Worm (Caenorhabditis elegans): ENCODE measurements around the gene pdha-1.
A peak's percentile ranks its signal among the peaks of the same experiment; 100 is the strongest.

pdha-1 gene

ce11 chrII:8091528-8091927 lies 25.4 kb downstream of the pdha-1 start (continued):
- TF ChIP-seq fos-1 (tag; optimal IDR thresholded peaks at IDR 0.05) (peak; percentile 41), hpl-2 (GFP tag; optimal IDR thresholded peaks at IDR 0.05) (peak; percentile 62), isw-1 (GFP tag; IDR thresholded peaks at IDR 0.05) (peak; percentile 11; the same call in 1 of the 2 replicates), elt-2 (tag; optimal IDR thresholded peaks at IDR 0.05) (peak; percentile 78), jun-1 (tag; optimal IDR thresholded peaks at IDR 0.05) (no peak), nhr-47 (tag; optimal IDR thresholded peaks at IDR 0.05) (peak; percentile 84), mef-2 (tag; optimal IDR thresholded peaks at IDR 0.05) (no peak), nhr-237 (tag; optimal IDR thresholded peaks at IDR 0.05) (no peak), mab-9 (GFP tag; IDR thresholded peaks at IDR 0.05) (peak; percentile 38; the same call in 1 of the 2 replicates), ama-1 (optimal IDR thresholded peaks at IDR 0.05) (peak; percentile 73), unc-98 (GFP tag; IDR thresholded peaks at IDR 0.05) (no peak), nhr-77 (tag; optimal IDR thresholded peaks at IDR 0.05) (peak; percentile 63), tbx-2 (tag; optimal IDR thresholded peaks at IDR 0.05) (peak; percentile 51), xbp-1 (tag; optimal IDR thresholded peaks at IDR 0.05) (peak; percentile 63)

- TF ChIP-seq blmp-1 (tag; optimal IDR thresholded peaks at IDR 0.05), result peak; percentile 21
- TF ChIP-seq lin-15B (tag; optimal IDR thresholded peaks at IDR 0.05), result no peak
- TF ChIP-seq efl-1 (optimal IDR thresholded peaks at IDR 0.05), result no peak
- peak in 1 of 2 experiments; percentile 60 for TF ChIP-seq efl-1 (GFP tag; optimal IDR thresholded peaks at IDR 0.05 in 1 of 2)
Measured at ce11 chrII:8092537-8092936, 26.5 kb downstream of the pdha-1 start, which contains the start of gene ltd-1. Gene ltd-1 (minus strand): TSS chrII:8092754.

ce11 chrII:8093283-8093682 lies 27.2 kb downstream of the pdha-1 start:
- TF ChIP-seq blmp-1 (tag; optimal IDR thresholded peaks at IDR 0.05) (no peak), xbp-1 (tag; optimal IDR thresholded peaks at IDR 0.05) (no peak), C16A3.4 (tag; optimal IDR thresholded peaks at IDR 0.05) (no peak), irx-1 (tag; optimal IDR thresholded peaks at IDR 0.05) (no peak), nhr-84 (tag; optimal IDR thresholded peaks at IDR 0.05) (no peak), pax-3 (tag; optimal IDR thresholded peaks at IDR 0.05) (no peak), unc-30 (tag; optimal IDR thresholded peaks at IDR 0.05) (no peak), grh-1 (GFP tag; IDR thresholded peaks at IDR 0.05) (no peak)

ce11 chrII:8093914-8094313 lies 27.8 kb downstream of the pdha-1 start:
- peak; percentile 58 for TF ChIP-seq blmp-1 (tag; optimal IDR thresholded peaks at IDR 0.05)
- no peak for TF ChIP-seq swsn-7 (tag; optimal IDR thresholded peaks at IDR 0.05)

ce11 chrII:8099212-8099784 lies 33.2 kb downstream of the pdha-1 start:
- TF ChIP-seq elt-3 (tag; optimal IDR thresholded peaks at IDR 0.05), result peak in 1 of 6 experiments; percentile 3
- no peak for TF ChIP-seq aha-1 (tag; optimal IDR thresholded peaks at IDR 0.05)
- peak; percentile 84 for TF ChIP-seq nhr-85 (tag)
- TF ChIP-seq mep-1 (tag; optimal IDR thresholded peaks at IDR 0.05), result peak; percentile 53
- peak; percentile 35 for TF ChIP-seq nhr-71 (tag; optimal IDR thresholded peaks at IDR 0.05)
- peak; percentile 76 for TF ChIP-seq lin-14 (GFP tag; optimal IDR thresholded peaks at IDR 0.05)
- TF ChIP-seq lir-3 (tag; optimal IDR thresholded peaks at IDR 0.05; ENCODE audit: poor library complexity), result no peak
- TF ChIP-seq snu-23 (GFP tag; optimal IDR thresholded peaks at IDR 0.05), result peak; percentile 51
- peak; percentile 93 for TF ChIP-seq blmp-1 (tag; optimal IDR thresholded peaks at IDR 0.05)
- TF ChIP-seq nhr-20 (tag; optimal IDR thresholded peaks at IDR 0.05), result peak; percentile 9
- peak in 1 of 2 experiments; percentile 27 for TF ChIP-seq lin-35 (GFP tag; optimal IDR thresholded peaks at IDR 0.05)
- TF ChIP-seq dpl-1 (GFP tag; optimal IDR thresholded peaks at IDR 0.05), result peak in 1 of 3 experiments; percentile 0
- no peak for TF ChIP-seq efl-1 (optimal IDR thresholded peaks at IDR 0.05)
- peak in 1 of 2 experiments; percentile 92 for TF ChIP-seq efl-1 (GFP tag; optimal IDR thresholded peaks at IDR 0.05 in 1 of 2)
- no peak for TF ChIP-seq tlp-1 (tag; optimal IDR thresholded peaks at IDR 0.05)

All from whole organism, L1 larva.